Worm (Caenorhabditis elegans) whole organism, L1 larva: Measurements from ENCODE around the gene Y22D7AR.7.

Experiments used
- C16A3.4 ChIP-seq: fragments of 150-350 bp; optimal IDR thresholded peaks from 2 replicates; lab custom pipeline; 2014; ENCODE audit warnings: missing biosample characterization, missing genetic modification characterization
- F16B12.6 ChIP-seq: fragments of 150-350 bp; optimal IDR thresholded peaks from 2 replicates; lab custom pipeline; 2014; ENCODE audit warnings: missing biosample characterization, missing genetic modification characterization
- aha-1 ChIP-seq: fragments of 150-350 bp; optimal IDR thresholded peaks from 2 replicates; lab custom pipeline; 2014; ENCODE audit warnings: missing biosample characterization, missing genetic modification characterization
- aly-2 ChIP-seq: fragments of 150-350 bp; optimal IDR thresholded peaks from 2 replicates; lab custom pipeline; 2014; ENCODE audit warnings: missing biosample characterization, missing genetic modification characterization
- ama-1 ChIP-seq: fragments of 150-350 bp; optimal IDR thresholded peaks from 2 replicates; lab custom pipeline; 2014
- ceh-8 ChIP-seq: fragments of 200-800 bp; sonication (Bioruptor generic); optimal IDR thresholded peaks from 2 replicates; lab custom pipeline; 2018; ENCODE audit warnings: mild to moderate bottlenecking, missing genetic modification characterization, moderate library complexity, missing compliant biosample characterization
- dpl-1 ChIP-seq, 3 experiments: fragments of 150-350 bp in 2 of 3; sonication (generic microtip) in 1 of 3; optimal IDR thresholded peaks; 2 replicates each; lab custom pipeline; 2014 to 2017; ENCODE audit warnings: missing biosample characterization in 3 of 3, missing genetic modification characterization in 3 of 3, missing genetic modification reagents in 3 of 3
- efl-1 ChIP-seq, 4 experiments: fragments of 150-350 bp; optimal IDR thresholded peaks in 3 of 4; peaks in 1 of 4; 1 replicate in 1 of 4; 2 replicates in 3 of 4; lab custom pipeline; 2014; ENCODE audit warnings: missing biosample characterization in 2 of 4, missing genetic modification characterization in 2 of 4, missing genetic modification reagents in 2 of 4
- efl-3 ChIP-seq: fragments of 200-800 bp; sonication (Bioruptor generic); optimal IDR thresholded peaks from 2 replicates; lab custom pipeline; 2018; ENCODE audit warnings: mild to moderate bottlenecking, missing genetic modification characterization, missing compliant biosample characterization
- elt-3 ChIP-seq, 6 experiments: fragments of 150-350 bp in 1 of 6; sonication (generic microtip); optimal IDR thresholded peaks; 2 replicates each; lab custom pipeline; 2017 to 2018; ENCODE audit warnings: missing biosample characterization in 6 of 6, missing genetic modification characterization in 6 of 6, inconsistent platforms in 1 of 6
- grh-1 ChIP-seq: fragments of 200-800 bp; sonication (Bioruptor generic); IDR thresholded peaks from 2 replicates; pipeline ENCODE4 v1.3.6; 2022; ENCODE audit warnings: missing genetic modification reagents, missing genetic modification characterization, missing compliant biosample characterization
- hlh-17 ChIP-seq: fragments of 200-800 bp; sonication (Bioruptor generic); optimal IDR thresholded peaks from 2 replicates; lab custom pipeline; 2018; ENCODE audit warnings: missing genetic modification characterization, mild to moderate bottlenecking, missing compliant biosample characterization, moderate library complexity, borderline replicate concordance
- hlh-4 ChIP-seq: sonication (generic microtip); optimal IDR thresholded peaks from 2 replicates; lab custom pipeline; 2016; ENCODE audit warnings: mild to moderate bottlenecking, missing genetic modification characterization, missing compliant biosample characterization
- jun-1 ChIP-seq: fragments of 150-350 bp; optimal IDR thresholded peaks from 2 replicates; lab custom pipeline; 2014; ENCODE audit warnings: missing biosample characterization, missing genetic modification reagents, missing genetic modification characterization
- lin-13 ChIP-seq: fragments of 150-350 bp; optimal IDR thresholded peaks from 2 replicates; lab custom pipeline; 2014; ENCODE audit warnings: missing biosample characterization, missing genetic modification reagents, missing genetic modification characterization
- lir-3 ChIP-seq: sonication (generic microtip); optimal IDR thresholded peaks from 2 replicates; lab custom pipeline; 2016; ENCODE audit warnings: mild to moderate bottlenecking, missing genetic modification characterization, moderate library complexity, missing compliant biosample characterization; ENCODE audit not compliant: poor library complexity
- lsy-2 ChIP-seq, 2 experiments: fragments of 150-350 bp; optimal IDR thresholded peaks; 2 replicates each; lab custom pipeline; 2014; ENCODE audit warnings: missing biosample characterization in 2 of 2, missing genetic modification characterization in 2 of 2
- mab-9 ChIP-seq: fragments of 200-800 bp; sonication (Bioruptor generic); IDR thresholded peaks from 2 replicates; pipeline ENCODE4 v1.3.6; 2022; ENCODE audit warnings: missing genetic modification reagents, missing genetic modification characterization, missing compliant biosample characterization
- mdl-1 ChIP-seq, 2 experiments: fragments of 150-350 bp; optimal IDR thresholded peaks; 2 replicates each; lab custom pipeline; 2014 to 2017; ENCODE audit warnings: missing biosample characterization in 2 of 2, missing genetic modification characterization in 2 of 2, inconsistent platforms in 1 of 2
- mep-1 ChIP-seq: fragments of 150-350 bp; optimal IDR thresholded peaks from 2 replicates; lab custom pipeline; 2014; ENCODE audit warnings: missing biosample characterization, missing genetic modification characterization
- nhr-11 ChIP-seq: fragments of 150-350 bp; optimal IDR thresholded peaks from 2 replicates; lab custom pipeline; 2014; ENCODE audit warnings: missing biosample characterization, missing genetic modification characterization
- nhr-20 ChIP-seq: sonication (generic microtip); optimal IDR thresholded peaks from 2 replicates; lab custom pipeline; 2016; ENCODE audit warnings: mild to moderate bottlenecking, missing genetic modification characterization, missing compliant biosample characterization
- nhr-237 ChIP-seq: fragments of 150-350 bp; optimal IDR thresholded peaks from 2 replicates; lab custom pipeline; 2014; ENCODE audit warnings: missing biosample characterization, missing genetic modification characterization
- nhr-28 ChIP-seq: fragments of 150-350 bp; optimal IDR thresholded peaks from 2 replicates; lab custom pipeline; 2014; ENCODE audit warnings: missing biosample characterization, missing genetic modification characterization
- nhr-47 ChIP-seq: sonication (generic microtip); optimal IDR thresholded peaks from 2 replicates; lab custom pipeline; 2016; ENCODE audit warnings: mild to moderate bottlenecking, missing genetic modification characterization, moderate library complexity, missing compliant biosample characterization
- nhr-76 ChIP-seq: sonication (generic microtip); optimal IDR thresholded peaks from 2 replicates; lab custom pipeline; 2017; ENCODE audit warnings: missing biosample characterization, missing genetic modification characterization
- nhr-85 ChIP-seq: sonication (generic microtip); peaks from one replicate; lab custom pipeline; 2016; ENCODE audit warnings: missing genetic modification characterization, inconsistent platforms, missing compliant biosample characterization
- snu-23 ChIP-seq: sonication (generic microtip); optimal IDR thresholded peaks from 2 replicates; lab custom pipeline; 2016; ENCODE audit warnings: missing genetic modification characterization, missing compliant biosample characterization
- sptf-1 ChIP-seq: fragments of 150-350 bp; optimal IDR thresholded peaks from 2 replicates; lab custom pipeline; 2014; ENCODE audit warnings: missing biosample characterization, missing genetic modification characterization
- sup-37 ChIP-seq: fragments of 200-800 bp; sonication (Bioruptor generic); optimal IDR thresholded peaks from 2 replicates; lab custom pipeline; 2018; ENCODE audit warnings: mild to moderate bottlenecking, missing genetic modification characterization, missing compliant biosample characterization
- tbx-2 ChIP-seq: sonication (generic microtip); optimal IDR thresholded peaks from 2 replicates; lab custom pipeline; 2016; ENCODE audit warnings: missing genetic modification characterization, missing compliant biosample characterization
- unc-130 ChIP-seq: fragments of 150-350 bp; optimal IDR thresholded peaks from 2 replicates; lab custom pipeline; 2017; ENCODE audit warnings: missing biosample characterization, missing genetic modification characterization, inconsistent platforms
- unc-86 ChIP-seq: sonication (generic microtip); optimal IDR thresholded peaks from 2 replicates; lab custom pipeline; 2016; ENCODE audit warnings: missing genetic modification characterization, missing compliant biosample characterization
- unc-98 ChIP-seq: fragments of 200-800 bp; sonication (Bioruptor generic); IDR thresholded peaks from 2 replicates; pipeline ENCODE4 v1.3.6; 2022; ENCODE audit warnings: missing genetic modification characterization, missing compliant biosample characterization
- vab-15 ChIP-seq: sonication (generic microtip); optimal IDR thresholded peaks from 2 replicates; lab custom pipeline; 2017; ENCODE audit warnings: missing genotype, mild to moderate bottlenecking, missing genetic modification characterization, missing compliant biosample characterization
- zip-4 ChIP-seq: fragments of 200-800 bp; sonication (Bioruptor generic); optimal IDR thresholded peaks from 2 replicates; lab custom pipeline; 2018; ENCODE audit warnings: mild to moderate bottlenecking, missing genetic modification characterization, moderate library complexity, missing compliant biosample characterization

Gene Y22D7AR.7

DNA sequence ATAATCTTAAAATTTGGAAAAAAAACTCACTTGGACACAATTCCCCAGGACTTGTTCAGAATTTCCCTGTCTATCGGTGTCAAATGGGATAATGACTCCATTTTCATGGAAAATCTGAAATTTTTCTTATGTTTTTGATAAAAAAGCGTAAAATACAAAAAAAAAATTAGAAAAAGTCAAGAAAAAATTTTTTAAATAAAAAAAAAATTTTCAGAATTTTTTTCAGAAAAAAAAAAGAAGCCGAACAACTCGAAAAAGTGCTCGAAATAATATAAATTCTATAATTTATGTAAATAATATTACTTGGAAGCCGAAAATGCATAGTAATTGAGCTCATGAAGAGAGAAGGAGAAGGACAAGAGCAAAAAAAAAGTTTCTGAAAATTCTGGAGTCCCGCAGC, 19.4 kb downstream of the Y22D7AR.7 start, which contains the start of gene glb-30:
Gene glb-30, minus strand, starts transcription at position 101 of the 400 bp plus-strand sequence.
- no peak for TF ChIP-seq jun-1 (tag; lab: Kevin White, UChicago)
- TF ChIP-seq unc-86, result no peak
- TF ChIP-seq zip-4 (GFP tag; lab: Kevin White, UChicago), result no peak
- TF ChIP-seq snu-23 (GFP tag; lab: Kevin White, UChicago), result no peak
- TF ChIP-seq sup-37 (GFP tag; lab: Kevin White, UChicago), result no peak
- TF ChIP-seq nhr-20, result no peak
- no peak for TF ChIP-seq C16A3.4 (tag; lab: Kevin White, UChicago)
- no peak for TF ChIP-seq efl-3 (GFP tag; lab: Kevin White, UChicago)
- TF ChIP-seq dpl-1 (GFP tag; optimal IDR thresholded peaks at IDR 0.05; lab: Kevin White, UChicago), result no peak
- TF ChIP-seq mab-9 (GFP tag; lab: Robert Waterston, UW), result no peak
- no peak for TF ChIP-seq ama-1 (lab: Kevin White, UChicago)
- TF ChIP-seq, all 84 proteins: peak for 0

DNA sequence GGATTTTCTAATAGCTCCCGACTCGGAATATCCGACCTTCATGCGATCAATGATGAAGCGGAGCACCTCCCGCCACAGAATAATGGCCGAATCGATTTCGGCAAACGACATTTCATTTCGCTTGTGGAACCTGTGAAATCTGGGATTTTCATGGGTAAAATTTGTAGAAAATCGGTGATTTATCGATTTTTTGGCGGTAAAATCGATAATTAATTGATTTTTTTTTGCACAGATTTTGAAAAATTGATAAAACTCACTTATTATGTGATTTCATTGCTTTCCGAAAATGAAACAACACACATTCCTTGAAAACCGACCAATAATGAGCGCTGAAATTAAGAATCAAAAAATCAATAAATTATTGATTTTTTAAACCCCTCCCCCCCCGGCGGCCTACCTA, 21.0 kb downstream of the Y22D7AR.7 start:
- TF ChIP-seq efl-1 (optimal IDR thresholded peaks at IDR 0.05; lab: Kevin White, UChicago) (no peak), efl-1 (GFP tag; optimal IDR thresholded peaks at IDR 0.05 in 1 of 2; lab: Kevin White, UChicago) (no peak), nhr-85 (tag; lab: Kevin White, UChicago) (peak; percentile 32), grh-1 (GFP tag; lab: Robert Waterston, UW) (0 out of 2 replicates have a peak, but pooled peaks have one; percentile 16), nhr-47 (tag; lab: Kevin White, UChicago) (no peak), aha-1 (tag; lab: Kevin White, UChicago) (no peak), mab-9 (GFP tag; lab: Robert Waterston, UW) (no peak), ceh-8 (GFP tag; lab: Kevin White, UChicago) (no peak)

DNA sequence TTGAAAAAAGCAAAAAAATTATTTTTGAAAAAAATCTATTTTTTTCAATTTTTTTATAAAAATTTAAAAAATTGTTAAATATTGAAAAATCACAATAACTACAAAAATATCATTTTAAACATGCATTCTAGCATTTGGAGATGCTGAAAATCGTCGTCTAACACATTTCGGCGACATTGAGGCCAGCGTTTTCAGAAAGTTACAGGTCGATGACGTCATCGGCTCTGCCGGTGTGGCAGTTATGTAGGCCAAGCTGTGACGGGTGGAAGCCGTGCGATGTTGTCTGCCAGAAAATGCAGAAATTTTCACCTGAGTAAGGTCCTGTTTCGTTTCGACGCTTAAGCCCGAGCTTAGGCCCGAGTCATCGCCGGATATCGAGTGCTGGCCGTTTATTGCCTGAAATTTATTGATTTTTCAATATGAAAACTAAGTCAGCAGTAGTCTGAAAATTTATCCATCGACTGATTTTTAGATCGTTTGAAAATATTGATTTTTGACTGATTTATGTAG, 22.0 kb downstream of the Y22D7AR.7 start, which contains the start of gene Y22D7AR.3:
Gene Y22D7AR.3, minus strand, starts transcription at position 51 of the 510 bp plus-strand sequence.
- TF ChIP-seq nhr-20 (no peak), efl-1 (optimal IDR thresholded peaks at IDR 0.05; lab: Kevin White, UChicago) (no peak), efl-1 (GFP tag; optimal IDR thresholded peaks at IDR 0.05 in 1 of 2; lab: Kevin White, UChicago) (peak in 1 of 2 experiments; percentile 72)
- TF ChIP-seq, all 84 proteins: peak for 1

DNA sequence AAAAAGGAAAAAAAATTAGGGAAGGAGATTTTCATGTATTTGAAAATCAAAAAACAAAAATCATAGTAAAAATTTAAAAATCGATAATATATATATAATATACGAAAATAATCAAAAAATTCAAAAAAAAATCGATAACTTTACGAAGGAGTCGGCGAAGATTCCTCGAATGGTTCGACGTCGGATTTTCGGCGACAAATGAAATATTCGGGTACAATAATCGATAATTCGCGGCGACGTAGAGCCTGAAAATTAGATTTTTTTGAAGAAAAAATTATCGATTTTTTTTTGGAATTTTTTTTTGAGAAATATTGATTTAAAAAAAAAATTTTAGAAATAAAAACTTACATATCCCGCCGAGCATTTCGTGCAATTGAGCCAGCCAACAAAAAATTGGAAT, 22.5 kb downstream of the Y22D7AR.7 start:
- TF ChIP-seq elt-3 (tag; optimal IDR thresholded peaks at IDR 0.05; lab: Kevin White, UChicago) (no peak), snu-23 (GFP tag; lab: Kevin White, UChicago) (no peak), nhr-11 (no peak), unc-98 (GFP tag; lab: Robert Waterston, UW) (no peak), nhr-237 (tag; lab: Kevin White, UChicago) (no peak), sptf-1 (tag; lab: Kevin White, UChicago) (no peak), unc-130 (tag; lab: Kevin White, UChicago) (no peak), ceh-8 (GFP tag; lab: Kevin White, UChicago) (no peak), efl-3 (GFP tag; lab: Kevin White, UChicago) (no peak), aly-2 (tag; lab: Kevin White, UChicago) (no peak), mdl-1 (tag; optimal IDR thresholded peaks at IDR 0.05; lab: Kevin White, UChicago) (no peak), nhr-85 (tag; lab: Kevin White, UChicago) (no peak), hlh-4 (tag; lab: Kevin White, UChicago) (no peak), nhr-28 (tag; lab: Kevin White, UChicago) (no peak), nhr-76 (tag; lab: Kevin White, UChicago) (no peak), ama-1 (lab: Kevin White, UChicago) (no peak), mep-1 (tag; lab: Kevin White, UChicago) (no peak)

DNA sequence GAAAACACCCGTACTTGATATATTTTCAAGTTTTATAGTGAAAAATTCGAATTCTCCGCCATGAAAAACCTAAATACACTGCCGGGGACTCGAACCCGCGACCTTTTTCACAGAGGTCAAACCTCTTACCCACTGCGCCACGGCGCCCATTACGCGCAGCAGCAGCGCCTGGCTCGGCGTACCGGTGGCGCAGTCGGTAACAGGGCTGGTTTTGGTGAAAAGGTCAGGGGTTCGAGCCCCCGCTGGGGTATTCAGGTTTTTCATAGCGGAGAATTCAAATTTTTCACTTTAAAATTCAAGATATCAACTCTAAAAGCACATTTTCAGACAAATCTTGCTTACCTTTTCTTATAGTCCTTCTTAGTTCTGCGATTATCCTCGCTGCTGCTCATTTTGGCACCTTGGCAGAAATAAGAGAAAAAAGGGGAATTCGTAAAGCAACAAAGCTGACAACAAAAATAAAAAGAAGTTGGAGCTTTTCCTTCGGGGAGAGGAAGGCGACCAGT, 23.1 kb downstream of the Y22D7AR.7 start, which contains the start of gene Y22D7AL.16:
Gene Y22D7AL.16, minus strand, starts transcription at position 456 of the 506 bp plus-strand sequence.
- no peak for TF ChIP-seq hlh-17 (GFP tag; lab: Kevin White, UChicago)
- no peak for TF ChIP-seq lin-13
- TF ChIP-seq zip-4 (GFP tag; lab: Kevin White, UChicago), result no peak
- TF ChIP-seq lsy-2 (tag; optimal IDR thresholded peaks at IDR 0.05; lab: Kevin White, UChicago), result no peak
- TF ChIP-seq F16B12.6 (tag; lab: Kevin White, UChicago), result no peak
- no peak for TF ChIP-seq C16A3.4 (tag; lab: Kevin White, UChicago)
- TF ChIP-seq tbx-2 (tag; lab: Kevin White, UChicago), result no peak
- TF ChIP-seq vab-15 (tag; lab: Kevin White, UChicago), result no peak
- TF ChIP-seq lir-3 (tag; lab: Kevin White, UChicago), result no peak
- TF ChIP-seq, all 84 proteins: peak for 0
